Fruit fly (Drosophila melanogaster) whole organism, larva: Measurements from ENCODE around the gene ppan.

Experiments
- noc ChIP-seq: fragments of 200-800 bp; sonication (Bioruptor generic); optimal IDR thresholded peaks from 3 replicates; lab custom pipeline; 2019; ENCODE audit warnings: missing biosample characterization, mild to moderate bottlenecking, missing genetic modification characterization, moderate library complexity

Gene ppan

dm6 chr3R:21156572-21157480, 40.8 kb downstream of the ppan start:
- peak; percentile 92 for TF ChIP-seq noc (tag; lab: Kevin White, UChicago)

DNA sequence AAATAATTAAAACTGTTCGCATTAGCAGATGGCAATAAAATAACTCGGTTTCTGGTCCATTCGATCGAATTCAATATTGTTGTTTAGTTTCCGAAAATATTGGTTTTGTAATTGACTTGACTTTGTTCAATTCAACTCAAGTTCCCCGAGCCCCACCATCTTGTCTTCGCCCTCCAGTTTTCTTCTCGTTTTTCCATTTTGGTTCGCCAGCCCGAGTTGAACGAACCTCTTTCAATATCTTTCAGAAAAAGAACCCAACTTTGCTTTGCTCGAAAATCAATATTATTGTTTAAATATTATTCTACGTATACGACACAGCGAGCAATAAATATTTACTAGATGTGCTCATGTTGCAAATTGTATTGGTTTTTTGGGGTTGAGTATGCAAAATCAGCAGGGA, 42.6 kb downstream of the ppan start:
- TF ChIP-seq noc (tag; lab: Kevin White, UChicago): no peak

DNA sequence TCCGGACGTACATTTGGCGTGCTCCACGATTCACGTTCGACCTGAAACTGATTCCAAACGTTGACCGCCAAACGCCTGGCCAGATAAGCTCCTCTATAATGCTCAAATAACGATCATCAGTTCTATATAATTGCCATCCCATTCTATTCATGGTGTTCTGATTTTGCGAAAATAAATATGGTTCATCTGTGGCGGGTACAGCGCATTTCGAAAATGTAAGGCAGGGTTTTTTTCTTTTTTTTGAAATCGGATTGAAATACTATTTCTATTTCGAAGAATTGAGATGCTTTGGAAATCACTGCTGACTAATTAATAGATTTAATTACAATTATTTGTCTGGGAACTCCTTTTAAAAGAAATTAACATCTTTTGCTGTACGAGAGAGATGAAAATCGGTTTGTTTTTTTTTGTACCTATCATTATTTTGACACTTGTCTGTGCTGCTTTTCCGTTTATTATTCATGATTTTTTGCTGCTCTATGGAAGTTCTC, 45.0 kb downstream of the ppan start, which contains the start of gene cDIP:
Gene cDIP (minus strand): TSS at position 51 of the 491 bp plus-strand sequence.
- no peak for TF ChIP-seq noc (tag; lab: Kevin White, UChicago)

dm6 chr3R:21161620-21162029, 45.6 kb downstream of the ppan start:
- TF ChIP-seq noc (tag; lab: Kevin White, UChicago): peak; percentile 76

- TF ChIP-seq noc (tag; lab: Kevin White, UChicago): peak; percentile 81
These were observed 47.3 kb downstream of the ppan start, which contains the start of gene CG5810 for dm6 chr3R:21163318-21163828. CG5810 (plus strand) TSS chr3R:21163778.
